Worm (Caenorhabditis elegans): ENCODE results near the gene C50C3.19.

C50C3.19 gene

DNA sequence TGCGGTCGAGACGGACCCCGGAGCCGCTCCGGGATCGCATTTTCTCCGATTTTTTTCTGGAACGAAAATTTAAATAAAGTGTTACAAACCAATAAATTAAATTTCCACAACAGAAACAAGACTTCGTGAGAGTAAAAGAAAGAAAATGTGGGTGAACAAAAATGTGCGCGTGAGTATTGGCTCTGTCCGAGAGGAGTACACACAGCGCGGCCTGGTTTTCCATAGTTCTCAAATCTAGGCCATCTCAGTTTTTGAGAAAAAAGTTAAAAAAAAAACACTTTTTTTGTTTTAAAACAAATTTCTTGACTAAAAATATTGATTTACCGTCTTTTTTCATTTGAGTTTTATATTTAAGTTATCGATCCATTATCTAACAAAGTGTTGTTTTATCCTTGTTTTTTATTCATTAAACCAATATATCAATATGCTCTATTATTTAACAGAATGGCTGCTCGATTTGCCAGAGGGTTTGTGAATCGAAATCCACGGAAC lies 46.0 kb upstream of the C50C3.19 start, which contains the start of the genes C14B9.8 and mrpl-18 (continued):
- TF ChIP-seq let-607 (tag; optimal IDR thresholded peaks at IDR 0.05) = peak in 1 of 2 experiments; percentile 16
- TF ChIP-seq ZK185.1 (tag; optimal IDR thresholded peaks at IDR 0.05; ENCODE audit: poor library complexity, severe bottlenecking) = peak; percentile 82
- no peak for TF ChIP-seq nhr-90 (tag; optimal IDR thresholded peaks at IDR 0.05)
- no peak for TF ChIP-seq B0035.1 (tag; optimal IDR thresholded peaks at IDR 0.05)
- no peak for TF ChIP-seq lin-35 (GFP tag; optimal IDR thresholded peaks at IDR 0.05)
- no peak for TF ChIP-seq nhr-80 (tag; optimal IDR thresholded peaks at IDR 0.05)
- TF ChIP-seq ztf-18 (tag; optimal IDR thresholded peaks at IDR 0.05) = no peak
- TF ChIP-seq F22D6.2 (tag; optimal IDR thresholded peaks at IDR 0.05) = no peak
- TF ChIP-seq pha-4 (tag; optimal IDR thresholded peaks at IDR 0.05) = no peak
- TF ChIP-seq ets-4 (GFP tag; optimal IDR thresholded peaks at IDR 0.05) = no peak
- TF ChIP-seq rec-8 (tag; optimal IDR thresholded peaks at IDR 0.05) = peak; percentile 21 to 53
- TF ChIP-seq F52B5.7 (tag; optimal IDR thresholded peaks at IDR 0.05) = no peak
- no peak for TF ChIP-seq hrde-1 (tag; optimal IDR thresholded peaks at IDR 0.05; ENCODE audit: borderline replicate concordance)
- TF ChIP-seq madf-6 (GFP tag; IDR thresholded peaks at IDR 0.05) = no peak; the same call in 1 of the 2 replicates
- TF ChIP-seq nhr-179 (tag; optimal IDR thresholded peaks at IDR 0.05) = no peak
- no peak for TF ChIP-seq dpl-1 (GFP tag; optimal IDR thresholded peaks at IDR 0.05)
- TF ChIP-seq madf-10 (tag; optimal IDR thresholded peaks at IDR 0.05) = peak; percentile 1
- TF ChIP-seq mes-4 (tag; optimal IDR thresholded peaks at IDR 0.05) = no peak
- peak; percentile 51; the same call in 1 of the 2 replicates for TF ChIP-seq mcd-1 (GFP tag; IDR thresholded peaks at IDR 0.05)
- no peak for TF ChIP-seq Y53F4B.3 (GFP tag; IDR thresholded peaks at IDR 0.05)
- no peak for TF ChIP-seq dpff-1 (tag; optimal IDR thresholded peaks at IDR 0.05)
- TF ChIP-seq B0261.1 (tag; optimal IDR thresholded peaks at IDR 0.05) = no peak
- TF ChIP-seq cebp-2 (GFP tag; IDR thresholded peaks at IDR 0.05) = no peak
- no peak for TF ChIP-seq B0336.3 (GFP tag; IDR thresholded peaks at IDR 0.05)
- TF ChIP-seq snpc-4 (GFP tag; optimal IDR thresholded peaks at IDR 0.05) = peak; percentile 8
- peak in 1 of 4 experiments; percentile 16 for TF ChIP-seq snpc-4 (tag; optimal IDR thresholded peaks at IDR 0.05)
- no peak for TF ChIP-seq cebp-1 (GFP tag; IDR thresholded peaks at IDR 0.05)
- TF ChIP-seq cebp-1 (tag; optimal IDR thresholded peaks at IDR 0.05) = no peak
- no peak for TF ChIP-seq xnd-1 (tag; optimal IDR thresholded peaks at IDR 0.05)
- no peak for TF ChIP-seq akir-1 (GFP tag; optimal IDR thresholded peaks at IDR 0.05)

DNA sequence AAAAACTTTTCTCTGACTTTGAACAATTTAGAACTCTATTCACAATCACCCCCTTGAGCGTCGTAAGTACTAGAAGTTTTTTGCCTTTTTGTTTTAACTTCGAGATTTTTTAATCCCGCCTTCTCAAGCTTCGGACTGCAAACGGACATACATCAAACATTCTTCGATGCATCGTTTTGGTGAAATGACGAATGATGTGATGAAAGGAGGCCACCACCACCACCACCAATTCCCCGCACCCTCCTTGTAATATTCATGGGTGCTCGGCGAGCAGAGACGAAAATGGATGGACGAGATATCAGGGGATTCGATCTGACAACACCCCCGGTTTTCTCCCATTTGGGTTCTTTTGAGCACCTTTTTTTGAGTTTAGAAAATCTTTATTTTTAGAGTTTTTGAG lies 44.6 kb upstream of the C50C3.19 start:
- TF ChIP-seq nfyb-1 (GFP tag; IDR thresholded peaks at IDR 0.05) (no peak), madf-3 (GFP tag; IDR thresholded peaks at IDR 0.05) (0 out of 2 replicates have a peak, but pooled peaks have one; percentile 39), unc-62 (GFP tag; optimal IDR thresholded peaks at IDR 0.05) (no peak), bed-1 (GFP tag; IDR thresholded peaks at IDR 0.05) (no peak), hsf-1 (GFP tag; IDR thresholded peaks at IDR 0.05) (0 out of 2 replicates have a peak, but pooled peaks have one; percentile 30), Y53F4B.3 (GFP tag; IDR thresholded peaks at IDR 0.05) (no peak), ekl-4 (GFP tag; IDR thresholded peaks at IDR 0.05) (no peak), hlh-26 (GFP tag; conservative IDR thresholded peaks at IDR 0.05) (no peak), F22D6.2 (tag; optimal IDR thresholded peaks at IDR 0.05) (no peak), akir-1 (GFP tag; optimal IDR thresholded peaks at IDR 0.05) (no peak), xnd-1 (tag; optimal IDR thresholded peaks at IDR 0.05) (no peak), F39B2.1 (GFP tag; IDR thresholded peaks at IDR 0.05) (no peak)

All from whole organism, young adult.